Fruit fly (Drosophila melanogaster) whole organism, embryonic: ENCODE results near the gene CG15728.

ENCODE experiments used
- ATbp ChIP-seq: fragments of 200-800 bp; sonication (Bioruptor generic); optimal IDR thresholded peaks from 2 replicates; lab custom pipeline; 2017; ENCODE audit warnings: missing biosample characterization, mild to moderate bottlenecking, missing genetic modification characterization, missing genetic modification reagents
- Abd-B ChIP-seq: fragments of 200-800 bp; sonication (Bioruptor generic); optimal IDR thresholded peaks from 2 replicates; lab custom pipeline; 2018; ENCODE audit warnings: missing biosample characterization, mild to moderate bottlenecking, missing genetic modification characterization, moderate library complexity
- B-H2 ChIP-seq: fragments of 200-800 bp; sonication (Bioruptor generic); optimal IDR thresholded peaks from 2 replicates; lab custom pipeline; 2018; ENCODE audit warnings: missing biosample characterization, mild to moderate bottlenecking, missing genetic modification characterization
- CG10959 ChIP-seq: fragments of 200-800 bp; sonication (Bioruptor generic); IDR thresholded peaks from 2 replicates; pipeline ENCODE4 v1.3.6; 2022; ENCODE audit warnings: missing biosample characterization, missing genetic modification characterization
- CG12299 ChIP-seq: fragments of 200-800 bp; sonication (Bioruptor generic); optimal IDR thresholded peaks from 2 replicates; lab custom pipeline; 2018; ENCODE audit warnings: missing biosample characterization, mild to moderate bottlenecking, missing genetic modification characterization
- CG14441 ChIP-seq: fragments of 200-800 bp; sonication (Bioruptor generic); IDR thresholded peaks from 2 replicates; pipeline ENCODE4 v1.3.6; 2022; ENCODE audit warnings: missing biosample characterization, missing genetic modification characterization
- CG15073 ChIP-seq: fragments of 200-800 bp; sonication (Bioruptor generic); optimal IDR thresholded peaks from 2 replicates; lab custom pipeline; 2016; ENCODE audit warnings: missing biosample characterization, missing genetic modification characterization
- CG17359 ChIP-seq: fragments of 200-800 bp; sonication (Bioruptor generic); optimal IDR thresholded peaks from 3 replicates; lab custom pipeline; 2018; ENCODE audit warnings: missing biosample characterization, mild to moderate bottlenecking, missing genetic modification characterization, moderate library complexity
- CG17385 ChIP-seq: fragments of 200-800 bp; sonication (Bioruptor generic); optimal IDR thresholded peaks from 3 replicates; lab custom pipeline; 2018; ENCODE audit warnings: missing biosample characterization, mild to moderate bottlenecking, missing genetic modification characterization
- CG1832 ChIP-seq: fragments of 200-800 bp; sonication (Bioruptor generic); optimal IDR thresholded peaks from 2 replicates; lab custom pipeline; 2017; ENCODE audit warnings: missing biosample characterization, mild to moderate bottlenecking, missing genetic modification characterization, inconsistent platforms
- CG2116 ChIP-seq: fragments of 200-800 bp; sonication (Bioruptor generic); optimal IDR thresholded peaks from 3 replicates; lab custom pipeline; 2018; ENCODE audit warnings: missing biosample characterization, mild to moderate bottlenecking, missing genetic modification characterization
- CG3163 ChIP-seq: fragments of 200-800 bp; sonication (Bioruptor generic); optimal IDR thresholded peaks from 3 replicates; lab custom pipeline; 2016; ENCODE audit warnings: missing biosample characterization, missing genetic modification characterization
- CG32772 ChIP-seq: fragments of 200-800 bp; sonication (Bioruptor generic); IDR thresholded peaks from 2 replicates; pipeline ENCODE4 v1.3.6; 2022; ENCODE audit warnings: missing biosample characterization, missing genetic modification characterization
- CG4360 ChIP-seq: fragments of 200-800 bp; sonication (Bioruptor generic); IDR thresholded peaks from 2 replicates; pipeline ENCODE4 v1.3.6; 2022; ENCODE audit warnings: missing biosample characterization, missing genetic modification characterization
- CoRest ChIP-seq: fragments of 200-800 bp; sonication (Bioruptor generic); optimal IDR thresholded peaks from 3 replicates; lab custom pipeline; 2018; ENCODE audit warnings: missing biosample characterization, mild to moderate bottlenecking, missing genetic modification characterization, moderate library complexity
- Dfd ChIP-seq, 2 experiments: fragments of >200 bp; optimal IDR thresholded peaks; 2 replicates each; lab custom pipeline; 2017; ENCODE audit warnings: missing biosample characterization in 2 of 2, missing genetic modification characterization in 2 of 2
- Dip2 ChIP-seq: fragments of 200-800 bp; sonication (Bioruptor generic); IDR thresholded peaks from 2 replicates; pipeline ENCODE4 v1.3.6; 2022; ENCODE audit warnings: missing biosample characterization, missing genetic modification characterization
- Elba2 ChIP-seq: fragments of 200-800 bp; sonication (Bioruptor generic); optimal IDR thresholded peaks from 3 replicates; lab custom pipeline; 2016; ENCODE audit warnings: missing biosample characterization, missing genetic modification characterization
- HLHmδ ChIP-seq: fragments of 200-800 bp; sonication (Bioruptor generic); optimal IDR thresholded peaks from 2 replicates; lab custom pipeline; 2018; ENCODE audit warnings: missing biosample characterization, mild to moderate bottlenecking, missing genetic modification characterization, moderate library complexity
- Jarid2 ChIP-seq: fragments of 200-800 bp; sonication (Bioruptor generic); optimal IDR thresholded peaks from 3 replicates; lab custom pipeline; 2017; ENCODE audit warnings: mild to moderate bottlenecking, missing biosample characterization, missing genetic modification reagents, missing genetic modification characterization
- Lpt ChIP-seq: fragments of >200 bp; optimal IDR thresholded peaks from 2 replicates; lab custom pipeline; 2018; ENCODE audit warnings: missing biosample characterization, missing genetic modification characterization
- Nf-YB ChIP-seq: fragments of 200-800 bp; sonication (Bioruptor generic); optimal IDR thresholded peaks from 3 replicates; lab custom pipeline; 2019; ENCODE audit warnings: missing biosample characterization, mild to moderate bottlenecking, missing genetic modification characterization, moderate library complexity
- Nf-YC ChIP-seq: fragments of 200-800 bp; optimal IDR thresholded peaks from 3 replicates; lab custom pipeline; 2019; ENCODE audit warnings: missing biosample characterization, mild to moderate bottlenecking, missing genetic modification characterization, moderate library complexity
- TFAM ChIP-seq: fragments of 200-800 bp; sonication (Bioruptor generic); optimal IDR thresholded peaks from 2 replicates; lab custom pipeline; 2017; ENCODE audit warnings: missing biosample characterization, missing genetic modification characterization, inconsistent platforms
- Trl ChIP-seq, 3 experiments: fragments of >200 bp in 2 of 3; fragments of 200-800 bp in 1 of 3; sonication (Bioruptor generic) in 1 of 3; optimal IDR thresholded peaks; 2 replicates in 1 of 3; 3 replicates in 2 of 3; lab custom pipeline; 2016 to 2017; ENCODE audit warnings: missing biosample characterization in 1 of 3, missing genetic modification characterization in 1 of 3
- az2 ChIP-seq: fragments of 200-800 bp; sonication (Bioruptor generic); optimal IDR thresholded peaks from 3 replicates; lab custom pipeline; 2016; ENCODE audit warnings: missing biosample characterization, missing genetic modification characterization
- bbx ChIP-seq: fragments of 200-800 bp; sonication (Bioruptor generic); IDR thresholded peaks from 2 replicates; pipeline ENCODE4 v1.3.6; 2022; ENCODE audit warnings: missing biosample characterization, missing genetic modification characterization; ENCODE audit not compliant: partially characterized antibody
- bcd ChIP-seq: fragments of 200-800 bp; sonication (Bioruptor generic); optimal IDR thresholded peaks from 2 replicates; lab custom pipeline; 2017; ENCODE audit warnings: missing biosample characterization, mild to moderate bottlenecking, missing genetic modification characterization
- cg ChIP-seq: fragments of 200-800 bp; sonication (Bioruptor generic); optimal IDR thresholded peaks from 3 replicates; lab custom pipeline; 2019; ENCODE audit warnings: missing biosample characterization, mild to moderate bottlenecking, missing genetic modification characterization, moderate library complexity
- corto ChIP-seq: fragments of 200-800 bp; sonication (Bioruptor generic); optimal IDR thresholded peaks from 2 replicates; lab custom pipeline; 2016; ENCODE audit warnings: missing biosample characterization, mild to moderate bottlenecking, missing genetic modification characterization, moderate library complexity
- crol ChIP-seq: fragments of 200-800 bp; sonication (Bioruptor generic); IDR thresholded peaks from 2 replicates; pipeline ENCODE4 v1.3.6; 2022; ENCODE audit warnings: missing biosample characterization, missing genetic modification characterization
- danr ChIP-seq: fragments of 200-800 bp; sonication (Bioruptor generic); IDR thresholded peaks from 2 replicates; pipeline ENCODE4 v1.3.6; 2022; ENCODE audit warnings: missing biosample characterization, missing genetic modification characterization
- en ChIP-seq: fragments of 200-800 bp; sonication (Bioruptor generic); optimal IDR thresholded peaks from 2 replicates; lab custom pipeline; 2016; ENCODE audit warnings: missing biosample characterization, missing genetic modification characterization
- exex ChIP-seq: fragments of 200-800 bp; sonication (Bioruptor generic); optimal IDR thresholded peaks from 4 replicates; lab custom pipeline; 2018; ENCODE audit warnings: missing biosample characterization, mild to moderate bottlenecking, missing genetic modification characterization, moderate library complexity
- gsb-n ChIP-seq: fragments of 200-800 bp; sonication (Bioruptor generic); optimal IDR thresholded peaks from 3 replicates; lab custom pipeline; 2018; ENCODE audit warnings: missing biosample characterization, mild to moderate bottlenecking, missing genetic modification characterization
- insv ChIP-seq, 2 experiments: fragments of 200-800 bp; sonication (Bioruptor generic); optimal IDR thresholded peaks; 3 replicates each; lab custom pipeline; 2016 to 2018; ENCODE audit warnings: missing biosample characterization in 2 of 2, missing genetic modification characterization in 2 of 2
- kni ChIP-seq: fragments of 200-800 bp; sonication (Bioruptor generic); optimal IDR thresholded peaks from 3 replicates; lab custom pipeline; 2017; ENCODE audit warnings: mild to moderate bottlenecking, missing biosample characterization, missing genetic modification reagents, missing genetic modification characterization
- lbe ChIP-seq: fragments of 200-800 bp; sonication (Bioruptor generic); optimal IDR thresholded peaks from 2 replicates; lab custom pipeline; 2016; ENCODE audit warnings: missing biosample characterization, mild to moderate bottlenecking, missing genetic modification characterization
- nom ChIP-seq: fragments of 200-800 bp; sonication (Bioruptor generic); optimal IDR thresholded peaks from 2 replicates; lab custom pipeline; 2017; ENCODE audit warnings: missing biosample characterization, missing genetic modification characterization, mild to moderate bottlenecking, moderate library complexity, missing genetic modification reagents
- oc ChIP-seq: fragments of 200-800 bp; sonication (Bioruptor generic); optimal IDR thresholded peaks from 2 replicates; lab custom pipeline; 2018; ENCODE audit warnings: missing biosample characterization, mild to moderate bottlenecking, missing genetic modification characterization, moderate library complexity
- pb ChIP-seq: fragments of 200-800 bp; sonication (Bioruptor generic); optimal IDR thresholded peaks from 3 replicates; lab custom pipeline; 2016; ENCODE audit warnings: missing biosample characterization, missing genetic modification characterization
- pfk ChIP-seq: fragments of 200-800 bp; sonication (Bioruptor generic); optimal IDR thresholded peaks from 2 replicates; lab custom pipeline; 2018; ENCODE audit warnings: missing biosample characterization, mild to moderate bottlenecking, missing genetic modification characterization, moderate library complexity
- schlank ChIP-seq: fragments of 200-800 bp; sonication (Bioruptor generic); optimal IDR thresholded peaks from 2 replicates; lab custom pipeline; 2018; ENCODE audit warnings: missing biosample characterization, mild to moderate bottlenecking, missing genetic modification characterization
- sens ChIP-seq: fragments of 200-800 bp; sonication (Bioruptor generic); peaks from one replicate; lab custom pipeline; 2016; ENCODE audit warnings: missing biosample characterization, missing genetic modification characterization
- sna ChIP-seq: fragments of 200-800 bp; sonication (Bioruptor generic); IDR thresholded peaks from 2 replicates; pipeline ENCODE4 v1.3.6; 2022; ENCODE audit warnings: missing biosample characterization, missing genetic modification characterization; ENCODE audit not compliant: partially characterized antibody
- sqz ChIP-seq: fragments of 200-800 bp; sonication (Bioruptor generic); optimal IDR thresholded peaks from 3 replicates; lab custom pipeline; 2018; ENCODE audit warnings: missing biosample characterization, mild to moderate bottlenecking, missing genetic modification characterization

CG15728 gene

dm6 chrX:12596353-12597107, 27.6 kb upstream of the CG15728 start:
- TF ChIP-seq CG3163 (GFP tag; lab: Kevin White, UChicago): peak; percentile 79
- no peak for TF ChIP-seq schlank (tag; lab: Kevin White, UChicago)
- no peak for TF ChIP-seq bcd (GFP tag; lab: Kevin White, UChicago)
- TF ChIP-seq oc: no peak
- no peak for TF ChIP-seq CG32772
- TF ChIP-seq CG17359 (tag; lab: Kevin White, UChicago): peak; percentile 40
- TF ChIP-seq lbe (GFP tag; lab: Kevin White, UChicago): peak; percentile 60
- peak; percentile 76 for TF ChIP-seq sqz (GFP tag; lab: Kevin White, UChicago)
- TF ChIP-seq en: no peak
- TF ChIP-seq CG4360 (GFP tag; lab: Robert Waterston, UW): peak; percentile 54; the same call in 1 of the 2 replicates
- peak; percentile 65 for TF ChIP-seq crol (GFP tag; lab: Robert Waterston, UW)
- no peak for TF ChIP-seq danr (GFP tag; lab: Robert Waterston, UW)
- TF ChIP-seq CG12299 (tag; lab: Kevin White, UChicago): no peak
- TF ChIP-seq pfk (GFP tag; lab: Kevin White, UChicago): peak; percentile 74
- peak; percentile 70 to 91 for TF ChIP-seq Trl (optimal IDR thresholded peaks at IDR 0.05; lab: Kevin White, UChicago)
- no peak for TF ChIP-seq Trl (GFP tag; optimal IDR thresholded peaks at IDR 0.05; lab: Kevin White, UChicago)
- no peak for TF ChIP-seq CG10959 (GFP tag; lab: Robert Waterston, UW)
- TF ChIP-seq nom (GFP tag; lab: Kevin White, UChicago): peak; percentile 79
- peak; percentile 90 for TF ChIP-seq CG17385 (GFP tag; lab: Kevin White, UChicago)
- no peak for TF ChIP-seq gsb-n (tag; lab: Kevin White, UChicago)
- peak; percentile 23 for TF ChIP-seq CG1832 (GFP tag; lab: Kevin White, UChicago)
- no peak for TF ChIP-seq az2 (GFP tag; lab: Kevin White, UChicago)
- TF ChIP-seq HLHmδ: no peak
- TF ChIP-seq CoRest (tag; lab: Kevin White, UChicago): no peak
- no peak for TF ChIP-seq Lpt (GFP tag; lab: Kevin White, UChicago)
- peak; percentile 64 for TF ChIP-seq sens (GFP tag; lab: Kevin White, UChicago)
- peak; percentile 89 for TF ChIP-seq CG2116 (GFP tag; lab: Kevin White, UChicago)
- TF ChIP-seq pb (GFP tag; lab: Kevin White, UChicago): no peak
- TF ChIP-seq Dfd (GFP tag; optimal IDR thresholded peaks at IDR 0.05; lab: Kevin White, UChicago): no peak
- no peak for TF ChIP-seq bbx (GFP tag; lab: Robert Waterston, UW)
- peak; percentile 34 for TF ChIP-seq cg (GFP tag; lab: Kevin White, UChicago)
- TF ChIP-seq corto (GFP tag; lab: Kevin White, UChicago): peak; percentile 66
- peak; percentile 17 for TF ChIP-seq kni (GFP tag; lab: Kevin White, UChicago)
- TF ChIP-seq ATbp: no peak
- no peak for TF ChIP-seq B-H2
- TF ChIP-seq CG15073 (GFP tag; lab: Kevin White, UChicago): no peak

- no peak for TF ChIP-seq sna (GFP tag; lab: Robert Waterston, UW)
- TF ChIP-seq Dip2 (GFP tag; lab: Robert Waterston, UW): no peak
- no peak for TF ChIP-seq CG14441 (GFP tag; lab: Robert Waterston, UW)
- peak; percentile 85 for TF ChIP-seq Nf-YC (tag; lab: Kevin White, UChicago)
- TF ChIP-seq az2 (GFP tag; lab: Kevin White, UChicago): no peak
- no peak for TF ChIP-seq TFAM
- TF ChIP-seq Trl (optimal IDR thresholded peaks at IDR 0.05; lab: Kevin White, UChicago): peak in 1 of 2 experiments; percentile 4
- TF ChIP-seq Trl (GFP tag; optimal IDR thresholded peaks at IDR 0.05; lab: Kevin White, UChicago): no peak
- no peak for TF ChIP-seq Jarid2 (GFP tag; lab: Kevin White, UChicago)
- peak; percentile 87 for TF ChIP-seq exex
- TF ChIP-seq insv (GFP tag; optimal IDR thresholded peaks at IDR 0.05; lab: Kevin White, UChicago): peak; percentile 37 to 94
- peak; percentile 82 for TF ChIP-seq Nf-YB (GFP tag; lab: Kevin White, UChicago)
- peak; percentile 75 for TF ChIP-seq Elba2 (GFP tag; lab: Kevin White, UChicago)
- no peak for TF ChIP-seq Abd-B
- peak; percentile 85 for TF ChIP-seq cg (GFP tag; lab: Kevin White, UChicago)
Measured at dm6 chrX:12600802-12601793, 23.0 kb upstream of the CG15728 start.
